Worm (Caenorhabditis elegans): Measurements from ENCODE around the gene ZC412.3.
A peak's percentile ranks its signal among the peaks of the same experiment; 100 is the strongest.

ZC412.3 gene

ce11 chrV:14847291-14847915 lies 23.9 kb downstream of the ZC412.3 start, which contains the start of gene ret-1 (continued):
- TF ChIP-seq F52B5.7 (tag; optimal IDR thresholded peaks at IDR 0.05) (no peak), Y53G8AR.9 (GFP tag; conservative IDR thresholded peaks at IDR 0.05) (0 out of 2 replicates have a peak, but pooled peaks have one; percentile 19), rcor-1 (GFP tag; IDR thresholded peaks at IDR 0.05) (no peak), hmg-1.2 (GFP tag; IDR thresholded peaks at IDR 0.05) (peak; percentile 51; the same call in 1 of the 2 replicates), ztf-6 (GFP tag; IDR thresholded peaks at IDR 0.05) (no peak), Y79H2A.3 (GFP tag; conservative IDR thresholded peaks at IDR 0.05) (no peak), ceh-27 (GFP tag; optimal IDR thresholded peaks at IDR 0.05) (no peak), Y56A3A.18 (GFP tag; IDR thresholded peaks at IDR 0.05) (no peak), K12H6.12 (tag; optimal IDR thresholded peaks at IDR 0.05) (peak; percentile 20), let-526 (GFP tag; IDR thresholded peaks at IDR 0.05) (0 out of 2 replicates have a peak, but pooled peaks have one; percentile 46), F57A8.1 (GFP tag; optimal IDR thresholded peaks at IDR 0.05) (no peak), die-1 (tag; optimal IDR thresholded peaks at IDR 0.05) (no peak), K11D2.4 (GFP tag; IDR thresholded peaks at IDR 0.05) (no peak; the same call in 1 of the 2 replicates), tbx-9 (tag; optimal IDR thresholded peaks at IDR 0.05; ENCODE audit: borderline replicate concordance) (no peak), nhr-90 (tag; optimal IDR thresholded peaks at IDR 0.05) (peak; percentile 14), akir-1 (GFP tag; optimal IDR thresholded peaks at IDR 0.05) (no peak), lin-54 (GFP tag; optimal IDR thresholded peaks at IDR 0.05) (peak; percentile 3), rpc-1 (optimal IDR thresholded peaks at IDR 0.05) (no peak), rpc-1 (tag; optimal IDR thresholded peaks at IDR 0.05) (no peak), B0035.1 (tag; optimal IDR thresholded peaks at IDR 0.05) (no peak), C06A6.2 (GFP tag; conservative IDR thresholded peaks at IDR 0.05) (peak; percentile 14; the same call in 1 of the 2 replicates), sptf-2 (GFP tag; optimal IDR thresholded peaks at IDR 0.05) (no peak)

DNA sequence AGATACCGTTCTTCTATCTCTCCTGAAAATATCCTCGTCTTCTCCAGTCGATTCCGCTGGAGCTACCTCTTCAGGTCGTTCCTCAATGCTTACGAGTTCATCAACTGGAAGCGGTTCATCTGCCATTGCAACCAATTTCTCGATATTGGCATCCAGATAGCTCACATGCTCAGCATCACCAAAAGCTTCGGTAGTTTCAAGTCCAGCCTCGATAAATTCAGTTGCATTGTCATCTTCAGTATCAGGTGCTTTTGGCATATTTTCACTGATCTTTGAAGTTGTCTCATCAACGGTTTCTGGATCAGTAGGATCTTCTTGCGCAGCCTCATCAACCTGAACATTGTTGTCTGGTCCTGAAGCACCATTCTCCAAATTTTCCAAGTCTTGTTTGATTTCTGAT lies 29.7 kb downstream of the ZC412.3 start:
- TF ChIP-seq ceh-100 (GFP tag; IDR thresholded peaks at IDR 0.05) (no peak), dpff-1 (tag; optimal IDR thresholded peaks at IDR 0.05) (no peak), attf-6 (GFP tag; IDR thresholded peaks at IDR 0.05) (no peak), ama-1 (optimal IDR thresholded peaks at IDR 0.05) (no peak), ama-1 (GFP tag; optimal IDR thresholded peaks at IDR 0.05) (no peak), lag-1 (GFP tag; IDR thresholded peaks at IDR 0.05) (no peak), nhr-90 (tag; optimal IDR thresholded peaks at IDR 0.05) (no peak), tbp1 (GFP tag; optimal IDR thresholded peaks at IDR 0.05) (no peak), aptf-3 (GFP tag; IDR thresholded peaks at IDR 0.05) (no peak), F49E8.2 (tag; optimal IDR thresholded peaks at IDR 0.05; ENCODE audit: insufficient read depth) (no peak), hsf-1 (GFP tag; IDR thresholded peaks at IDR 0.05) (no peak), mes-4 (tag; optimal IDR thresholded peaks at IDR 0.05) (no peak), F22D6.2 (tag; optimal IDR thresholded peaks at IDR 0.05) (no peak), ztf-22 (GFP tag; optimal IDR thresholded peaks at IDR 0.05) (no peak), Y95B8A.8 (GFP tag; IDR thresholded peaks at IDR 0.05) (no peak), F52B5.7 (tag; optimal IDR thresholded peaks at IDR 0.05) (no peak)

ce11 chrV:14838130-14838529 lies 33.2 kb downstream of the ZC412.3 start:
- no peak for TF ChIP-seq chd-7 (tag; optimal IDR thresholded peaks at IDR 0.05)
- no peak for TF ChIP-seq T07F8.4 (tag; optimal IDR thresholded peaks at IDR 0.05)
- TF ChIP-seq B0336.3 (GFP tag; IDR thresholded peaks at IDR 0.05): no peak
- no peak for TF ChIP-seq hmg-20 (GFP tag; IDR thresholded peaks at IDR 0.05)
- no peak for TF ChIP-seq hrde-1 (tag; optimal IDR thresholded peaks at IDR 0.05; ENCODE audit: borderline replicate concordance)
- TF ChIP-seq lag-1 (GFP tag; IDR thresholded peaks at IDR 0.05): no peak
- TF ChIP-seq ceh-58 (GFP tag; IDR thresholded peaks at IDR 0.05): no peak
